Fruit fly (Drosophila melanogaster): Measurements from ENCODE around the gene CG33253.

CG33253 gene

DNA sequence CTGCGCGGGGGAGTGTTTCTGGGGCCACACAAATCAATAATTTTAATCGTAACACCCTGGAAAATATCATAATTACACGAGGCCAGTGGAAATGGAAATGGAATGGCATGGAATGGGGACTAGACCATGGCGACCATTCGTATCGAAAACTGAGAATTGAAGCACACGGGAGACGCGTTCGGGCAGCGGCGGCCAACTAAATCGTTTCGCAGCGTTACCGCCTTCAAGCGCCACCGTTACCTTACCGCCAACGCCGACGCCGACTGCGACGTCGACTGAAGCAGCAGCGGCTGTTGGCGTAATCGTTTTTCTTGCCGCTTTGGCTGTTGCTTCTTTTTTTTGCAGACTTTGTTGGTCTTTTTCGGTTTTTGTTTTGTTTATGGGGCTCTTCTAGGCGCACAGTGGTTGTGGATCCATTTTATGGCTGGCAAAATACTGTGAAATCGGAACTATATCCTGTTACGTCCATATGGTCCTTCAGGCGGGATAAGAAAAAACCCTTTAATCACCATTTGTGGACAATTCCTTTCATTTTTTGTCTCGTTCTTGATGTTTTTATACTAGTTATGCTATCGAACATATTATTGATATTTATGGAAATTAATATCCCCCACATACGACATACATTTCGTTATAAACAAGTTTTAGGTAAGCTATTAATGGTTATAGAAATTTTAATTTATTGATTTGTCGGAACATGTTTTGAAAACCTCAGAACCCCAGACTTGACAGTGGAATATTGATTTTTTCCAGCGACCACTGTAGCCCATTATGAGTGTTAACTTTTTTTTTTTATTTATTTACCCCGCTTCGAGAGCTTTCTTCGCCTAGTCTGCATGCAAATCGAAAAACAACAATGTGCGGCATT lies 17.8 kb upstream of the CG33253 start (continued):
- peak in 1 of 2 experiments; percentile 11 for TF ChIP-seq dpn (GFP tag; optimal IDR thresholded peaks at IDR 0.05)
- TF ChIP-seq Fer2 (tag; optimal IDR thresholded peaks at IDR 0.05), result no peak
- TF ChIP-seq cwo (GFP tag; optimal IDR thresholded peaks at IDR 0.05), result no peak
- TF ChIP-seq bigmax (GFP tag; optimal IDR thresholded peaks at IDR 0.05), result no peak
- no peak for TF ChIP-seq hkb (optimal IDR thresholded peaks at IDR 0.05)
- TF ChIP-seq hkb (GFP tag; IDR thresholded peaks at IDR 0.05), result no peak
- TF ChIP-seq Bgb (GFP tag; IDR thresholded peaks at IDR 0.05; ENCODE audit: partially characterized antibody), result peak; percentile 13; the same call in 1 of the 2 replicates
- TF ChIP-seq CG2712 (tag; optimal IDR thresholded peaks at IDR 0.05), result no peak
- no peak for TF ChIP-seq CG11093 (GFP tag; IDR thresholded peaks at IDR 0.05)
- no peak for TF ChIP-seq Lim3 (GFP tag; IDR thresholded peaks at IDR 0.05)
- no peak for TF ChIP-seq scrt (GFP tag; optimal IDR thresholded peaks at IDR 0.05)
- no peak for TF ChIP-seq oc (tag; optimal IDR thresholded peaks at IDR 0.05)
- no peak for TF ChIP-seq CG11723 (GFP tag; optimal IDR thresholded peaks at IDR 0.05)
- no peak for TF ChIP-seq pzg (GFP tag; optimal IDR thresholded peaks at IDR 0.05)
- no peak for TF ChIP-seq CG4707 (GFP tag; optimal IDR thresholded peaks at IDR 0.05)
- no peak for TF ChIP-seq CG8944 (GFP tag; optimal IDR thresholded peaks at IDR 0.05)
- TF ChIP-seq E2f2 (GFP tag; IDR thresholded peaks at IDR 0.05), result no peak
- no peak for TF ChIP-seq CG15514 (GFP tag; optimal IDR thresholded peaks at IDR 0.05)
- TF ChIP-seq CG10267 (tag; optimal IDR thresholded peaks at IDR 0.05), result no peak
- TF ChIP-seq CG7928 (GFP tag; optimal IDR thresholded peaks at IDR 0.05), result no peak
- TF ChIP-seq peb (GFP tag; IDR thresholded peaks at IDR 0.05), result no peak
- peak; percentile 17 for TF ChIP-seq lilli (GFP tag; optimal IDR thresholded peaks at IDR 0.05)
- no peak for TF ChIP-seq Hr78 (GFP tag; optimal IDR thresholded peaks at IDR 0.05)
- no peak for TF ChIP-seq CG6791 (GFP tag; IDR thresholded peaks at IDR 0.05; ENCODE audit: partially characterized antibody)
- TF ChIP-seq CG11560 (tag; IDR thresholded peaks at IDR 0.05), result no peak
- TF ChIP-seq dmrt99B (tag; optimal IDR thresholded peaks at IDR 0.05), result peak; percentile 50
- no peak for TF ChIP-seq CG17912 (GFP tag; optimal IDR thresholded peaks at IDR 0.05)
- peak; percentile 10; the same call in 1 of the 3 replicates for TF ChIP-seq CG11695 (GFP tag; IDR thresholded peaks at IDR 0.05)
- no peak for TF ChIP-seq CG17568 (GFP tag; optimal IDR thresholded peaks at IDR 0.05)
- peak; percentile 17; the same call in 1 of the 2 replicates for TF ChIP-seq rib (GFP tag; IDR thresholded peaks at IDR 0.05)
- TF ChIP-seq ewg (GFP tag; optimal IDR thresholded peaks at IDR 0.05), result no peak
- TF ChIP-seq ham (GFP tag; IDR thresholded peaks at IDR 0.05), result no peak
- TF ChIP-seq sima (GFP tag; optimal IDR thresholded peaks at IDR 0.05), result no peak
- no peak for TF ChIP-seq CG6272 (GFP tag; IDR thresholded peaks at IDR 0.05)
- TF ChIP-seq corto (GFP tag; optimal IDR thresholded peaks at IDR 0.05), result no peak
- no peak for TF ChIP-seq caup (GFP tag; optimal IDR thresholded peaks at IDR 0.05; ENCODE audit: severe bottlenecking)
- TF ChIP-seq CG8765 (GFP tag; IDR thresholded peaks at IDR 0.05), result no peak
- no peak for TF ChIP-seq inv (GFP tag; IDR thresholded peaks at IDR 0.05; ENCODE audit: partially characterized antibody)
- TF ChIP-seq Side (GFP tag; optimal IDR thresholded peaks at IDR 0.05), result no peak
- TF ChIP-seq CG8924 (tag; optimal IDR thresholded peaks at IDR 0.05), result no peak
- no peak for TF ChIP-seq Hr39 (optimal IDR thresholded peaks at IDR 0.05)
- no peak for TF ChIP-seq E2f1 (GFP tag; IDR thresholded peaks at IDR 0.05)
- TF ChIP-seq chn (GFP tag; optimal IDR thresholded peaks at IDR 0.05), result no peak
- TF ChIP-seq Dp (GFP tag; optimal IDR thresholded peaks at IDR 0.05), result no peak
- no peak for TF ChIP-seq H2.0 (GFP tag; IDR thresholded peaks at IDR 0.05)
- no peak for TF ChIP-seq CG12744 (GFP tag; optimal IDR thresholded peaks at IDR 0.05)
- no peak for TF ChIP-seq Sry-β (GFP tag; optimal IDR thresholded peaks at IDR 0.05)
- no peak for TF ChIP-seq zen2 (GFP tag; IDR thresholded peaks at IDR 0.05; ENCODE audit: partially characterized antibody)
- no peak for TF ChIP-seq fu2 (GFP tag; optimal IDR thresholded peaks at IDR 0.05)

Data from whole organism, embryonic.